Worm (Caenorhabditis elegans): ENCODE measurements around the gene Y39F10A.6.

Y39F10A.6 gene

DNA sequence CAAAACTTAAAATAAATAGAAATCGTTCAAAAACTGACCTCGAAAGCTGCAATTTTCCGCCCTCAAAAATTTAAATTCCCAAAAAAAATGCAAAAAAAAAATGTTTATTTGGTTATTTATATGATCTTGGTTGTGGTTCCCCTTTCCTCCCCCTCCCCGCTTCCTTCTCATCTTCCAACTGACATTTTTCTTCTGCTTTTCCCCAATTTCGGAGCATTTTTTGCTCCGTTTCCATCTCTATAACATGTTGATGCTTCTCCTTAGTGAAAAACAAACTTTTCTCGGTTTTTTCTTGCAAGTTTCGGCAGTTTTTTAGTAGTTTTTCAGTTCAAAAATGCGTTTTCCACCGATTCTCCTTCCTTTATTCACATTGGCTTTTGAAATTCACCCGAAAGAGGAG, 8.4 kb downstream of the Y39F10A.6 start, which contains the start of gene Y39F10A.1:
Y39F10A.1 (plus strand) TSS at position 301 of the 400 bp plus-strand sequence.
- no peak for TF ChIP-seq dmd-6 (GFP tag; IDR thresholded peaks at IDR 0.05)
- no peak for TF ChIP-seq nhr-111 (GFP tag; optimal IDR thresholded peaks at IDR 0.05)
- no peak for TF ChIP-seq hmg-1.1 (GFP tag; IDR thresholded peaks at IDR 0.05)
- no peak for TF ChIP-seq dmd-9 (GFP tag; IDR thresholded peaks at IDR 0.05)
- peak in 1 of 2 experiments; percentile 46 for TF ChIP-seq unc-62 (GFP tag; optimal IDR thresholded peaks at IDR 0.05 in 1 of 2)
- no peak for TF ChIP-seq unc-62 (tag; optimal IDR thresholded peaks at IDR 0.05)
- TF ChIP-seq ceh-44 (GFP tag; IDR thresholded peaks at IDR 0.05): no peak
- no peak for TF ChIP-seq nhr-28 (tag; optimal IDR thresholded peaks at IDR 0.05)

DNA sequence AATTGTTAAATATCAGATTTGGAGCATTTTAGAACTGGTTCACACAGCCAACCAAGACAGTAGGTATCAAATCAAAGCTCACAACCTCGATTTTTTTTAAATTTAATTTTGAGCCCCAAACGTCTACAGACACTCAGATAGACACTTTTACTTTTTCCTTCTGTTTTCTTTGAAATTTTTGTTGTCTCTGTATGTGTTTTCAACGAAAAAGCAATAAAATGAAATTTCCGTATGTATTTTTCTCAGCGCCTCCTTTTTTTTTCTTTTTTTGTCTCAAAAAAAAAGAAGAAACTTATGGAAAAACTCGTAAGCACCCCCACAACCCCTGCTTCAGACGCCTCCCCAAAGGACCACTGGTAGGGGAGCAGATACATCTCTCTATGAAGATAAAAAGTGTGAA, 9.6 kb downstream of the Y39F10A.6 start:
- no peak for TF ChIP-seq ama-1 (optimal IDR thresholded peaks at IDR 0.05)
- no peak for TF ChIP-seq hlh-30 (tag; optimal IDR thresholded peaks at IDR 0.05; ENCODE audit: insufficient read depth)
- no peak for TF ChIP-seq aha-1 (tag)
- TF ChIP-seq fkh-10 (GFP tag; optimal IDR thresholded peaks at IDR 0.05): peak; percentile 81
- no peak for TF ChIP-seq ZK337.2 (GFP tag; IDR thresholded peaks at IDR 0.05)
- no peak for TF ChIP-seq sdz-12 (GFP tag; optimal IDR thresholded peaks at IDR 0.05)

DNA sequence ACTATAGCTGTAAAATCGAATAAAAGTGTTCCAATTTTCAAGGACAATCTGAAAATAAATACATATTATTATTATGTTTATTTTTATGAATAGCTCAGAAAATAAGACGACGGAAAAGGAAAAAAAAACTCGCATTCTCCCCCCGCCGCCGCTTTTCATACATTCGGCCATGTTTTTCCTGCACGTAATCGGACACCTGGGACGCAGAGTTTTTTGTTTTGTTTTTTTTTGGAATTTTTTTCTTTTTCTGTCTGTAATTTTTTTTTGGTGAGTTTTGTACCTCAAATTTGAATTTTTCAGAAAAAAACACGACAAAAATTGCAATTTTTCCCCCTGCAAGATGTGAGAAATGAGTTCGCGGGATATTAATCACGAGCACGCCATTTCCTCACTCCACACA, 13.2 kb downstream of the Y39F10A.6 start, which contains the start of gene C08G5.6:
C08G5.6 (plus strand) TSS at position 301 of the 400 bp plus-strand sequence.
- no peak for TF ChIP-seq lin-15B (tag; optimal IDR thresholded peaks at IDR 0.05)
- TF ChIP-seq nhr-42 (GFP tag; IDR thresholded peaks at IDR 0.05): no peak
- TF ChIP-seq daf-12 (tag; optimal IDR thresholded peaks at IDR 0.05): no peak

DNA sequence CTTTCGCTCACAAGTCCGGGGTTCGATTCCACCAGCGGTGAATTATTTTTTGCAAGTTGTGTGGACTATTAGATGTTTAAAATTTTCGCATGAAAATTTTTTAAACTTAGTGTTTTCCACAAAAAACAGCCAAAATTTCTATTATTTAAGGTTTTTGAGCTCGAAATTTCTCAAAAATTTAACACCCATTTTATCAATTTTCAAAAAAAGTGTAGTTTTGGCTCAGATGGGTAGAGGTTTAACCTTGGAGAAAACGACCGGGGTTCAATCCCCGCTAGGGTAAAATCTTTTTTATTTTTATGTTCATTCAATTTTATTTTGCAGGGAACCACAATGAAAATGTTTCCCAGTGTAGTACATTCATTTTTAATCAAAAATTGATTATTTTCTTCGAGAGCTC, 14.2 kb downstream of the Y39F10A.6 start:
- TF ChIP-seq F49E8.2 (tag; optimal IDR thresholded peaks at IDR 0.05; ENCODE audit: borderline replicate concordance) (no peak), Y105C5A.15 (GFP tag; IDR thresholded peaks at IDR 0.05) (no peak), set-16 (GFP tag; IDR thresholded peaks at IDR 0.05) (no peak), lin-13 (GFP tag; optimal IDR thresholded peaks at IDR 0.05) (peak; percentile 11), mep-1 (tag; optimal IDR thresholded peaks at IDR 0.05) (no peak), lin-38 (GFP tag; IDR thresholded peaks at IDR 0.05) (peak; percentile 40), R02D3.7 (tag; optimal IDR thresholded peaks at IDR 0.05) (no peak), gei-8 (GFP tag; optimal IDR thresholded peaks at IDR 0.05) (no peak), aha-1 (tag) (peak; percentile 27)

DNA sequence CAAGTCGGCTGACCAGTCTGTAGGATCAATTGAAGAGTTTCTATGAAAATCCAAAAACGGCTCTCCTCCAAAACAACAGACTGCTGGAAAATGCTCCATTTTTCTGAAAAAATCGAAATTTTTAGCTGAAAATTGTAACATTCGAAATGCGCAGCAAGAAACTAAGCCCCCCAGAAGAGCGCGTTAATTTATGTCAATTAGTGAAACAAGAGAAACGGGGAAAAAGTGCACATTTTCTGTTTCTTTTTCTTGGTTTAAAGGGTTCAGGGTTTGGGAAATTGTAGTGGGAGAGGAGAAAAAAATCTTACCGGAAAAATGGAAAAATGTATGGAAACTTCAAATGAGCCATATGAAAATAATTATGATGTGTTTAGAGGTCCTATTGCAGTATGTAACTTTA, 18.2 kb downstream of the Y39F10A.6 start, which contains the start of gene C08G5.7:
C08G5.7 (minus strand) TSS at position 101 of the 400 bp plus-strand sequence.
- TF ChIP-seq egl-43 (GFP tag; IDR thresholded peaks at IDR 0.05): no peak
- TF ChIP-seq F10B5.3 (tag; optimal IDR thresholded peaks at IDR 0.05): no peak
- no peak for TF ChIP-seq zip-11 (GFP tag; IDR thresholded peaks at IDR 0.05)

DNA sequence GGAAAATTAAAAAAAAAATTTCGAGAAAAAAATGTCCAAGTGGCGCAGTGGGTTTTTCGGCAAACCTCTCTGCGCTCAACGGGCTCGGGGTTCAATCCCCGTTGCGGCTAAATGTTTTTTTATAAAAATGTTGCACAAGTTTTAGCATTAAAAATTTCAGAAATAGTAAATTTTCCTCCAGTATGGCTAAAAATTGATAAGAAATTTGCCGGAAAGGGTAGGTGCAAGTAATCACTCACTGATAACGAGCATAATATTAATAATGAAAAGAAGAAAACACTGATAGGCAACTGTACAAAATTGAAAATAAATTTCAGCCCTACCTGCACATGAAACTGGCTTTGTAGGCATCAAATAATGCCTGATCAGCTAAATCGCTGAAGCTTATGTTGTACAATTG, 19.0 kb downstream of the Y39F10A.6 start:
- TF ChIP-seq pqm-1 (tag; optimal IDR thresholded peaks at IDR 0.05) (peak; percentile 66), rbr-2 (tag; optimal IDR thresholded peaks at IDR 0.05) (no peak), nhr-6 (tag; optimal IDR thresholded peaks at IDR 0.05) (no peak), F37D6.2 (tag; optimal IDR thresholded peaks at IDR 0.05) (no peak), ceh-20 (GFP tag; IDR thresholded peaks at IDR 0.05) (no peak), dmd-6 (GFP tag; IDR thresholded peaks at IDR 0.05) (peak; percentile 28; the same call in 1 of the 2 replicates), nhr-76 (tag; optimal IDR thresholded peaks at IDR 0.05) (no peak), nhr-28 (tag; optimal IDR thresholded peaks at IDR 0.05) (peak; percentile 42), lim-7 (GFP tag; IDR thresholded peaks at IDR 0.05) (no peak), madf-5 (GFP tag; IDR thresholded peaks at IDR 0.05) (no peak)

All from whole organism, L4 larva.